Worm (Caenorhabditis elegans): ENCODE measurements around the gene R01E6.7.

DNA sequence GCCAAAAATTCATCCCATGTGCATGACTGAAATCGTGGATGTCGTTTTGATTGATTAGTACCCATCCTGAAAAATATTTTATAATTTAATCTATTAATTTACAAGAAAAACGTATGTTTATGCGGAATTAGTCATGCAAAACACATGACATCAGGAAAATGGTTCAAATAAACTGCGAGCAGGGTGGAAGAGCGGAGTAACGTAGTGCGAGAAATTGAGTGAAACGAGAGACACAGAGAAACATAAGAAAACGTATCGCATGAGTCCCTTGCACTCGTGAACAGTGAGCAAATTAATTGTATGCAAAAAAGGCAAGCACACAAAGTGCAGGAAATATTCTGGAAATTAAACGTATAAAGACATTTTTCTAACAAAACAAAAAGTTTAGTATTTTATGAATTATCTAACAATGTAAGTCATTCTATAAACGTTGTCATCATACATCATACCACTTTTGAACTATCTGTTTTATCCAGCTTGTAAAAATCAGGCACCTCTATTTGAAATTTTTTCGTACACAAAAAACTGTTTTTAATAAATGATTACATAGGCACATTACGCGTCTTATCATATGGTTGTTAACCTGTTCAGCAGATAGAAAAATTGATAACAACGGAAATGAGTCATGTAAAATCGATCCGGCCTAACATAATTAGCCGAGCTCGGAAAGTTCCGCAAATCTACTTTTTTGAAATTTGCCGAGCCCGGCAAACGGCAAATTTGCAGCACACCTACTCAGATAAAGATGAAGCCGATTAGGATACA, 26.4 kb upstream of the R01E6.7 start, which contains the start of gene F54B11.5:
- no peak for TF ChIP-seq blmp-1 (tag; optimal IDR thresholded peaks at IDR 0.05)
- TF ChIP-seq lsy-2 (tag; optimal IDR thresholded peaks at IDR 0.05), result no peak
- no peak for TF ChIP-seq lin-32 (GFP tag; optimal IDR thresholded peaks at IDR 0.05)
- TF ChIP-seq lin-13 (tag; optimal IDR thresholded peaks at IDR 0.05), result peak; percentile 15
- no peak for TF ChIP-seq ztf-11 (tag; optimal IDR thresholded peaks at IDR 0.05)
- no peak for TF ChIP-seq snpc-4 (tag; optimal IDR thresholded peaks at IDR 0.05)
- TF ChIP-seq ceh-43 (GFP tag; optimal IDR thresholded peaks at IDR 0.05), result no peak
- no peak for TF ChIP-seq nhr-12 (tag; optimal IDR thresholded peaks at IDR 0.05)
- peak; percentile 14 for TF ChIP-seq unc-62 (GFP tag; optimal IDR thresholded peaks at IDR 0.05)

Measured in whole organism, mixed stage, embryonic.